Worm (Caenorhabditis elegans) whole organism, midembryonic: Measurements from ENCODE around the gene srz-23.
"Not testable (repeated sequence)": the region's sequence is repeated elsewhere in the genome, so short reads cannot be mapped to it uniquely, and the experiment has no call there.

Experiments
- cog-1 ChIP-seq: sonication (generic microtip); optimal IDR thresholded peaks from 2 replicates; lab custom pipeline; 2016; ENCODE audit warnings: missing genetic modification characterization, missing compliant biosample characterization
- flt-1 ChIP-seq: fragments of 200-800 bp; sonication (Bioruptor generic); IDR thresholded peaks from 2 replicates; pipeline ENCODE4 v1.3.6; 2022; ENCODE audit warnings: missing genetic modification characterization, missing compliant biosample characterization
- ref-1 ChIP-seq: fragments of 200-800 bp; sonication (Bioruptor generic); conservative IDR thresholded peaks from 2 replicates; pipeline ENCODE4 v1.3.6; 2022; ENCODE audit warnings: missing genetic modification reagents, missing genetic modification characterization, missing compliant biosample characterization
- ztf-29 ChIP-seq: fragments of 200-800 bp; sonication (Bioruptor generic); IDR thresholded peaks from 2 replicates; pipeline ENCODE4 v1.3.6; 2022; ENCODE audit warnings: missing genetic modification reagents, missing genetic modification characterization, missing compliant biosample characterization

DNA sequence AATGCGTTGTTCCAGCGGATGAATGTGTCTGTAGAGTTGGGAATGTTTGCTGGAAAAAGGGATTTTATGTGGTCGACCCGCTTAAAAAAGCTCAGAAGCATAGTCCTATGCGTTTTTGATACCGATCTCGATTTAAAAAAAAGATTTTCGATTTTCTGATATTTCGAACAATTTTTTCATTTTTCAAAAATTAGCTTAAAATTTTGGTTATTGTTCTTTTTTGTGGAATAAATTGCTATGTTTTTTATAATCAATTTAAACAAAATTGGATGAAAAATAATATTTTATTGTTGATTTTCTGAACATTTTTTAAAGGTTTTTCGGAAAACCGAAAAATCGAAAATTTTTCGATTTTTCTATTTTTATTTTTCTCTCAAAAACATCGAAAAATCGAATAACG is 20.0 kb upstream of the srz-23 start, which contains the start of gene C04C3.7:
- not testable (repeated sequence) for TF ChIP-seq cog-1 (tag; lab: Kevin White, UChicago); flt-1; ref-1 (GFP tag; lab: Robert Waterston, UW); ztf-29
